Fruit fly (Drosophila melanogaster): ENCODE results near the gene msl-1.
A peak's percentile ranks its signal among the peaks of the same experiment; 100 is the strongest.

The msl-1 gene

dm6 chr2L:18688646-18689296, at the start of gene msl-1 (continued):
- TF ChIP-seq hbn (GFP tag; IDR thresholded peaks at IDR 0.05; ENCODE audit: partially characterized antibody) (peak; percentile 94), ttk (GFP tag; IDR thresholded peaks at IDR 0.05) (peak; percentile 51; the same call in 1 of the 2 replicates), ro (GFP tag; IDR thresholded peaks at IDR 0.05) (no peak), CG11560 (tag; IDR thresholded peaks at IDR 0.05) (no peak), NfI (GFP tag; optimal IDR thresholded peaks at IDR 0.05) (peak; percentile 40), CG12744 (GFP tag; optimal IDR thresholded peaks at IDR 0.05) (no peak), tx (GFP tag; optimal IDR thresholded peaks at IDR 0.05) (peak; percentile 11), CG12299 (tag; optimal IDR thresholded peaks at IDR 0.05) (no peak), CG13775 (GFP tag; optimal IDR thresholded peaks at IDR 0.05) (peak; percentile 18), Doc3 (GFP tag; IDR thresholded peaks at IDR 0.05; ENCODE audit: partially characterized antibody) (peak; percentile 86), CG5180 (GFP tag; optimal IDR thresholded peaks at IDR 0.05) (no peak), CG9609 (GFP tag; optimal IDR thresholded peaks at IDR 0.05) (peak; percentile 20), sr (GFP tag; IDR thresholded peaks at IDR 0.05) (no peak), ranshi (GFP tag; IDR thresholded peaks at IDR 0.05) (no peak), nmo (GFP tag; optimal IDR thresholded peaks at IDR 0.05) (peak; percentile 43), CG18764 (GFP tag; optimal IDR thresholded peaks at IDR 0.05) (no peak), gem (tag; optimal IDR thresholded peaks at IDR 0.05) (no peak), CG43689 (GFP tag; IDR thresholded peaks at IDR 0.05) (no peak), Ets97D (GFP tag; optimal IDR thresholded peaks at IDR 0.05) (peak; percentile 75), lola (GFP tag; optimal IDR thresholded peaks at IDR 0.05) (no peak), CG6791 (GFP tag; IDR thresholded peaks at IDR 0.05; ENCODE audit: partially characterized antibody) (peak; percentile 98), shn (GFP tag; optimal IDR thresholded peaks at IDR 0.05) (peak; percentile 15), CG10267 (tag; optimal IDR thresholded peaks at IDR 0.05) (no peak), CG30020 (tag; optimal IDR thresholded peaks at IDR 0.05) (peak; percentile 38), onecut (GFP tag; IDR thresholded peaks at IDR 0.05) (peak; percentile 44; the same call in 1 of the 2 replicates), CG10274 (GFP tag; optimal IDR thresholded peaks at IDR 0.05) (no peak), Sin3A (optimal IDR thresholded peaks at IDR 0.05) (peak; percentile 67), Dll (GFP tag; IDR thresholded peaks at IDR 0.05; ENCODE audit: partially characterized antibody) (peak; percentile 84), CG8281 (tag; optimal IDR thresholded peaks at IDR 0.05) (no peak), prd (optimal IDR thresholded peaks at IDR 0.05) (no peak), prd (GFP tag; IDR thresholded peaks at IDR 0.05) (peak; percentile 61), stwl (tag; optimal IDR thresholded peaks at IDR 0.05) (peak; percentile 51), Opbp (GFP tag; IDR thresholded peaks at IDR 0.05; ENCODE audit: partially characterized antibody) (peak; percentile 96), sqz (GFP tag; optimal IDR thresholded peaks at IDR 0.05) (peak; percentile 26), NC2α (GFP tag; optimal IDR thresholded peaks at IDR 0.05) (no peak), Rfx (GFP tag; IDR thresholded peaks at IDR 0.05) (peak; percentile 82), NK7.1 (GFP tag; optimal IDR thresholded peaks at IDR 0.05) (no peak), dimm (GFP tag; IDR thresholded peaks at IDR 0.05) (no peak), CG13894 (tag; optimal IDR thresholded peaks at IDR 0.05) (no peak), phol (tag; optimal IDR thresholded peaks at IDR 0.05) (peak; percentile 96), lab (GFP tag; optimal IDR thresholded peaks at IDR 0.05) (no peak), CG10366 (GFP tag; IDR thresholded peaks at IDR 0.05) (peak; percentile 10; the same call in 1 of the 2 replicates), Antp (GFP tag; optimal IDR thresholded peaks at IDR 0.05) (peak; percentile 47), chinmo (GFP tag; IDR thresholded peaks at IDR 0.05; ENCODE audit: partially characterized antibody) (peak; percentile 95; the same call in 2 of the 4 replicates), CG17912 (GFP tag; optimal IDR thresholded peaks at IDR 0.05) (peak; percentile 45), tna (GFP tag; IDR thresholded peaks at IDR 0.05; ENCODE audit: partially characterized antibody) (peak; percentile 88), Scr (GFP tag; IDR thresholded peaks at IDR 0.05; ENCODE audit: partially characterized antibody) (peak; percentile 93), luna (GFP tag; optimal IDR thresholded peaks at IDR 0.05) (no peak), peb (GFP tag; IDR thresholded peaks at IDR 0.05) (no peak)
